Worm (Caenorhabditis elegans) whole organism, L1 larva: ENCODE measurements around the gene F35E8.13.

Experiments
- F16B12.6 ChIP-seq: fragments of 150-350 bp; optimal IDR thresholded peaks from 2 replicates; lab custom pipeline; 2014; ENCODE audit warnings: missing biosample characterization, missing genetic modification characterization
- ama-1 ChIP-seq: fragments of 150-350 bp; optimal IDR thresholded peaks from 2 replicates; lab custom pipeline; 2014
- ceh-82 ChIP-seq, 3 experiments: fragments of 150-350 bp in 1 of 3; sonication (generic microtip) in 2 of 3; optimal IDR thresholded peaks; 2 replicates each; lab custom pipeline; 2014 to 2017; ENCODE audit warnings: missing biosample characterization in 3 of 3, missing genetic modification characterization in 3 of 3
- ceh-90 ChIP-seq: sonication (generic microtip); optimal IDR thresholded peaks from 2 replicates; lab custom pipeline; 2016; ENCODE audit warnings: missing genetic modification characterization, missing compliant biosample characterization
- ces-1 ChIP-seq: fragments of 150-350 bp; optimal IDR thresholded peaks from 2 replicates; lab custom pipeline; 2014; ENCODE audit warnings: missing biosample characterization, missing genetic modification reagents, missing genetic modification characterization
- dpl-1 ChIP-seq, 3 experiments: fragments of 150-350 bp in 2 of 3; sonication (generic microtip) in 1 of 3; optimal IDR thresholded peaks; 2 replicates each; lab custom pipeline; 2014 to 2017; ENCODE audit warnings: missing biosample characterization in 3 of 3, missing genetic modification characterization in 3 of 3, missing genetic modification reagents in 3 of 3
- elt-2 ChIP-seq: sonication (generic microtip); optimal IDR thresholded peaks from 2 replicates; lab custom pipeline; 2016; ENCODE audit warnings: missing genetic modification characterization, mild to moderate bottlenecking, inconsistent platforms, missing compliant biosample characterization, missing genetic modification reagents
- fkh-10 ChIP-seq: sonication (generic microtip); optimal IDR thresholded peaks from 2 replicates; lab custom pipeline; 2017; ENCODE audit warnings: missing biosample characterization, missing genetic modification reagents, missing genetic modification characterization
- fkh-4 ChIP-seq: sonication (generic microtip); optimal IDR thresholded peaks from 2 replicates; lab custom pipeline; 2016; ENCODE audit warnings: missing compliant biosample characterization, missing genetic modification characterization, borderline replicate concordance
- fkh-8 ChIP-seq: sonication (generic microtip); optimal IDR thresholded peaks from 2 replicates; lab custom pipeline; 2016; ENCODE audit warnings: mild to moderate bottlenecking, missing genetic modification characterization, missing compliant biosample characterization
- fos-1 ChIP-seq: fragments of 150-350 bp; optimal IDR thresholded peaks from 2 replicates; lab custom pipeline; 2014; ENCODE audit warnings: missing biosample characterization, missing genetic modification characterization
- lin-13 ChIP-seq: fragments of 150-350 bp; optimal IDR thresholded peaks from 2 replicates; lab custom pipeline; 2014; ENCODE audit warnings: missing biosample characterization, missing genetic modification reagents, missing genetic modification characterization
- lin-14 ChIP-seq: fragments of 200-800 bp; sonication (Bioruptor generic); optimal IDR thresholded peaks from 2 replicates; lab custom pipeline; 2018; ENCODE audit warnings: mild to moderate bottlenecking, missing genetic modification characterization, moderate library complexity, missing compliant biosample characterization
- lin-15B ChIP-seq: fragments of 150-350 bp; sonication (generic microtip); optimal IDR thresholded peaks from 3 replicates; lab custom pipeline; 2014; ENCODE audit warnings: missing biosample characterization, missing genetic modification characterization
- lin-35 ChIP-seq, 2 experiments: fragments of 150-350 bp; optimal IDR thresholded peaks; 2 replicates each; lab custom pipeline; 2014; ENCODE audit warnings: missing biosample characterization in 2 of 2, missing genetic modification characterization in 2 of 2, missing genetic modification reagents in 2 of 2
- nhr-11 ChIP-seq: fragments of 150-350 bp; optimal IDR thresholded peaks from 2 replicates; lab custom pipeline; 2014; ENCODE audit warnings: missing biosample characterization, missing genetic modification characterization
- nhr-237 ChIP-seq: fragments of 150-350 bp; optimal IDR thresholded peaks from 2 replicates; lab custom pipeline; 2014; ENCODE audit warnings: missing biosample characterization, missing genetic modification characterization
- nhr-47 ChIP-seq: sonication (generic microtip); optimal IDR thresholded peaks from 2 replicates; lab custom pipeline; 2016; ENCODE audit warnings: mild to moderate bottlenecking, missing genetic modification characterization, moderate library complexity, missing compliant biosample characterization
- nhr-77 ChIP-seq: fragments of 150-350 bp; optimal IDR thresholded peaks from 2 replicates; lab custom pipeline; 2014; ENCODE audit warnings: missing biosample characterization, missing genetic modification characterization
- nhr-84 ChIP-seq: sonication (generic microtip); optimal IDR thresholded peaks from 2 replicates; lab custom pipeline; 2017; ENCODE audit warnings: missing biosample characterization, missing genetic modification characterization
- nhr-85 ChIP-seq: sonication (generic microtip); peaks from one replicate; lab custom pipeline; 2016; ENCODE audit warnings: missing genetic modification characterization, inconsistent platforms, missing compliant biosample characterization
- pax-3 ChIP-seq: fragments of 200-800 bp; sonication (Bioruptor generic); optimal IDR thresholded peaks from 2 replicates; lab custom pipeline; 2018; ENCODE audit warnings: mild to moderate bottlenecking, missing genetic modification characterization, moderate library complexity, missing compliant biosample characterization
- rnt-1 ChIP-seq: sonication (generic microtip); optimal IDR thresholded peaks from 2 replicates; lab custom pipeline; 2016; ENCODE audit warnings: mild to moderate bottlenecking, missing genetic modification characterization, moderate library complexity, missing compliant biosample characterization
- skn-1 ChIP-seq: fragments of 150-350 bp; optimal IDR thresholded peaks from 2 replicates; lab custom pipeline; 2014; ENCODE audit warnings: missing biosample characterization, missing genetic modification characterization
- snpc-4 ChIP-seq: fragments of 150-350 bp; optimal IDR thresholded peaks from 2 replicates; lab custom pipeline; 2014; ENCODE audit warnings: missing biosample characterization, missing genetic modification characterization
- swsn-7 ChIP-seq: sonication (generic microtip); optimal IDR thresholded peaks from 2 replicates; lab custom pipeline; 2016; ENCODE audit warnings: missing genetic modification characterization, missing compliant biosample characterization
- tbx-2 ChIP-seq: sonication (generic microtip); optimal IDR thresholded peaks from 2 replicates; lab custom pipeline; 2016; ENCODE audit warnings: missing genetic modification characterization, missing compliant biosample characterization
- unc-130 ChIP-seq: fragments of 150-350 bp; optimal IDR thresholded peaks from 2 replicates; lab custom pipeline; 2017; ENCODE audit warnings: missing biosample characterization, missing genetic modification characterization, inconsistent platforms
- unc-98 ChIP-seq: fragments of 200-800 bp; sonication (Bioruptor generic); IDR thresholded peaks from 2 replicates; pipeline ENCODE4 v1.3.6; 2022; ENCODE audit warnings: missing genetic modification characterization, missing compliant biosample characterization
- xbp-1 ChIP-seq: sonication (generic microtip); optimal IDR thresholded peaks from 2 replicates; lab custom pipeline; 2016; ENCODE audit warnings: missing genetic modification characterization, missing compliant biosample characterization
- zag-1 ChIP-seq: fragments of 150-350 bp; optimal IDR thresholded peaks from 2 replicates; lab custom pipeline; 2014; ENCODE audit warnings: missing biosample characterization, missing genetic modification characterization
- zip-4 ChIP-seq: fragments of 200-800 bp; sonication (Bioruptor generic); optimal IDR thresholded peaks from 2 replicates; lab custom pipeline; 2018; ENCODE audit warnings: mild to moderate bottlenecking, missing genetic modification characterization, moderate library complexity, missing compliant biosample characterization
- ztf-11 ChIP-seq, 2 experiments: sonication (generic microtip); optimal IDR thresholded peaks; 2 replicates each; lab custom pipeline; 2016 to 2017; ENCODE audit warnings: missing genetic modification characterization in 2 of 2, missing biosample characterization in 1 of 2, missing compliant biosample characterization in 1 of 2

Gene F35E8.13

ce11 chrV:15888751-15889150, 34.3 kb upstream of the F35E8.13 start, which contains the start of gene cgt-1:
Gene cgt-1 (minus strand): TSS chrV:15888851.
- TF ChIP-seq nhr-47 (no peak), elt-2 (peak; percentile 24)
- TF ChIP-seq, all 84 proteins: peak for 1

ce11 chrV:15890115-15890514, 33.0 kb upstream of the F35E8.13 start:
- TF ChIP-seq ces-1 (GFP tag; lab: Kevin White, UChicago) (no peak), elt-2 (peak; percentile 57)

- TF ChIP-seq fkh-8 (peak; percentile 10), lin-35 (GFP tag; optimal IDR thresholded peaks at IDR 0.05; lab: Kevin White, UChicago) (peak in 1 of 2 experiments; percentile 27), elt-2 (peak; percentile 57), lin-14 (GFP tag; lab: Kevin White, UChicago) (peak; percentile 23), unc-98 (GFP tag; lab: Robert Waterston, UW) (no peak), fos-1 (tag; lab: Kevin White, UChicago) (no peak), nhr-84 (no peak)
These were observed 31.8 kb upstream of the F35E8.13 start for ce11 chrV:15891279-15891678.

- TF ChIP-seq lin-15B (tag; lab: Kevin White, UChicago) (no peak), nhr-77 (tag; lab: Kevin White, UChicago) (no peak), ama-1 (lab: Kevin White, UChicago) (no peak), nhr-85 (tag; lab: Kevin White, UChicago) (no peak), dpl-1 (GFP tag; optimal IDR thresholded peaks at IDR 0.05; lab: Kevin White, UChicago) (no peak), F16B12.6 (tag; lab: Kevin White, UChicago) (no peak), ceh-90 (tag; lab: Kevin White, UChicago) (no peak), pax-3 (tag; lab: Kevin White, UChicago) (no peak), lin-13 (GFP tag; lab: Kevin White, UChicago) (no peak), nhr-237 (tag; lab: Kevin White, UChicago) (no peak), swsn-7 (tag; lab: Kevin White, UChicago) (no peak), snpc-4 (tag; lab: Kevin White, UChicago) (no peak), fos-1 (tag; lab: Kevin White, UChicago) (no peak)
These were observed 31.3 kb upstream of the F35E8.13 start, which contains the start of gene T06C12.12 for ce11 chrV:15891761-15892160. Gene T06C12.12 (plus strand): TSS chrV:15892061.

- TF ChIP-seq zag-1 (tag; lab: Kevin White, UChicago): no peak
- no peak for TF ChIP-seq fkh-4 (tag; lab: Kevin White, UChicago)
- TF ChIP-seq ztf-11 (tag; optimal IDR thresholded peaks at IDR 0.05; lab: Kevin White, UChicago): no peak
- no peak for TF ChIP-seq xbp-1 (tag; lab: Kevin White, UChicago)
- no peak for TF ChIP-seq nhr-11 (tag; lab: Kevin White, UChicago)
- no peak for TF ChIP-seq rnt-1 (tag; lab: Kevin White, UChicago)
- no peak for TF ChIP-seq fkh-10 (GFP tag; lab: Kevin White, UChicago)
- TF ChIP-seq, all 84 proteins: peak for 0
These were observed 30.4 kb upstream of the F35E8.13 start, which contains the start of gene T06C12.11 for ce11 chrV:15892696-15893095. Gene T06C12.11 (plus strand): TSS chrV:15892996.

- no peak for TF ChIP-seq skn-1 (tag; lab: Kevin White, UChicago)
- TF ChIP-seq unc-130 (tag; lab: Kevin White, UChicago): no peak
- TF ChIP-seq tbx-2 (tag; lab: Kevin White, UChicago): no peak
- no peak for TF ChIP-seq ceh-82 (tag; optimal IDR thresholded peaks at IDR 0.05; lab: Kevin White, UChicago)
- no peak for TF ChIP-seq zip-4 (GFP tag; lab: Kevin White, UChicago)
These were observed 26.4 kb upstream of the F35E8.13 start, which contains the start of gene nhr-213 for ce11 chrV:15896671-15897070. Gene nhr-213 (minus strand): TSS chrV:15896771.
